Worm (Caenorhabditis elegans): Measurements from ENCODE around the gene mrpl-41.

DNA sequence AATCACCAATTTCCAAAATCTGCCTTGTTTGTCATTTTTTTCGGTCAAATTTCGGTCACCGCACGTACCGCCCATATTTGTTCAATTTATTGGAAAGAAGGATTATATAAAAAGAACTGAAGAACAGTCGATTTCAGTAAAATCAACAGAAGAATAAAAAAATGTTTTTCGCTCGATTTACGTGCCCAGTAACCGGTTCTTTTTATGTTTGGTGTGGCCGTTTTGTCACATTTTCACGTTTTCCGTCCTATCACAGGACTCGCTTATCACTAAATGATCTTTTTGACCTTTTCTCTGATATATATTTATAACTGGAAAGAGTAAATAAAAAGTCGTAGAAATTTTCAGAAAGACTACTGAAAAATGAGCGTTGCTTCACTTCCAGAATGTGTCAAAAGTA is 30.7 kb downstream of the mrpl-41 start, which contains the start of gene far-7:
- no peak for TF ChIP-seq dao-5 (tag; optimal IDR thresholded peaks at IDR 0.05)
- no peak for TF ChIP-seq him-1 (tag; optimal IDR thresholded peaks at IDR 0.05)
- no peak for TF ChIP-seq W03F9.2 (tag; optimal IDR thresholded peaks at IDR 0.05)
